Worm (Caenorhabditis elegans): ENCODE data around the gene W03F9.9.

DNA sequence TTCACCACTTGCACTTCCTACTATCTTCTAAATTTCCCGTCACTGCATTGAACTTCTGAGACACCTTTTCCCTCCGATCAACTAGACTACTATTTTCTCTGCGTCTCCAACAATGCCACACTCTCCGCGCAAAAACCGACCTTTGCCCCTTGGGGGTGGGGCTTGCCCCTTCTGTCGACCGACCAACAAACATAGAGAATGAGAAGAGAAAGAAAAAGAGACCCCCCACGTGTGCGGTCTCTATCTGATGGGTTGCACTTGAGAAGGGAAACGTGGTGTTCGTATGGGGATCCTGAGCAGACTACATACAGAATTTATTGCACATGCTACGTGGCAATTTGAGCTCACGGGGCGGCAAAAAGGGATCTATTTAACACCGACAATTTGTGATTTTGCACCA is 16.5 kb downstream of the W03F9.9 start:
- TF ChIP-seq dmd-4 (tag; optimal IDR thresholded peaks at IDR 0.05; ENCODE audit: borderline replicate concordance) (no peak), pqm-1 (tag; optimal IDR thresholded peaks at IDR 0.05) (no peak), sox-4 (tag; optimal IDR thresholded peaks at IDR 0.05) (no peak), mec-3 (tag; optimal IDR thresholded peaks at IDR 0.05; ENCODE audit: borderline replicate concordance) (no peak), F13H6.1 (tag; optimal IDR thresholded peaks at IDR 0.05) (no peak), unc-42 (tag; optimal IDR thresholded peaks at IDR 0.05) (no peak), ama-1 (optimal IDR thresholded peaks at IDR 0.05) (no peak), ceh-34 (tag; optimal IDR thresholded peaks at IDR 0.05) (peak; percentile 46), nhr-11 (tag; optimal IDR thresholded peaks at IDR 0.05) (no peak), unc-86 (tag; optimal IDR thresholded peaks at IDR 0.05) (no peak), lin-11 (tag; optimal IDR thresholded peaks at IDR 0.05) (no peak), hlh-15 (tag; optimal IDR thresholded peaks at IDR 0.05) (no peak), tbx-2 (tag; optimal IDR thresholded peaks at IDR 0.05) (peak; percentile 56), nfya-1 (tag; optimal IDR thresholded peaks at IDR 0.05) (peak; percentile 52)

All from whole organism, late embryonic.